Fruit fly (Drosophila melanogaster) whole organism, prepupa: ENCODE results near the gene Sam-S.

Experiments
- Blimp-1 ChIP-seq: fragments of 200-800 bp; sonication (Bioruptor generic); optimal IDR thresholded peaks from 3 replicates; lab custom pipeline; 2017; ENCODE audit warnings: missing biosample characterization, missing genetic modification characterization, mild to moderate bottlenecking, moderate library complexity, missing genetic modification reagents
- CG10669 ChIP-seq: fragments of 200-800 bp; sonication (Bioruptor generic); optimal IDR thresholded peaks from 3 replicates; lab custom pipeline; 2018; ENCODE audit warnings: missing biosample characterization, mild to moderate bottlenecking, missing genetic modification characterization, moderate library complexity
- CG1621 ChIP-seq: fragments of 200-800 bp; sonication (Bioruptor generic); optimal IDR thresholded peaks from 3 replicates; lab custom pipeline; 2018; ENCODE audit warnings: missing biosample characterization, mild to moderate bottlenecking, missing genetic modification characterization
- CG31627 ChIP-seq: fragments of 200-800 bp; sonication (Bioruptor generic); optimal IDR thresholded peaks from 3 replicates; lab custom pipeline; 2016; ENCODE audit warnings: missing biosample characterization, missing genetic modification characterization
- CG6808 ChIP-seq: fragments of 200-800 bp; sonication (Bioruptor generic); optimal IDR thresholded peaks from 3 replicates; lab custom pipeline; 2017; ENCODE audit warnings: missing biosample characterization, missing genetic modification characterization, mild to moderate bottlenecking, moderate library complexity, missing genetic modification reagents
- Eip93F ChIP-seq: fragments of 200-800 bp; sonication (Bioruptor generic); optimal IDR thresholded peaks from 2 replicates; lab custom pipeline; 2016; ENCODE audit warnings: missing biosample characterization, mild to moderate bottlenecking, missing genetic modification characterization
- Ets96B ChIP-seq: fragments of 200-800 bp; optimal IDR thresholded peaks from 2 replicates; lab custom pipeline; 2019; ENCODE audit warnings: missing biosample characterization, mild to moderate bottlenecking, missing genetic modification characterization, moderate library complexity
- Gug ChIP-seq: fragments of 200-800 bp; sonication (Bioruptor generic); IDR thresholded peaks from 2 replicates; pipeline ENCODE4 v1.3.6; 2022; ENCODE audit warnings: missing biosample characterization, missing genetic modification characterization
- Sox15 ChIP-seq: fragments of 200-800 bp; sonication (Bioruptor generic); optimal IDR thresholded peaks from 3 replicates; lab custom pipeline; 2016; ENCODE audit warnings: missing biosample characterization, missing genetic modification characterization
- net ChIP-seq: fragments of 200-800 bp; sonication (Bioruptor generic); optimal IDR thresholded peaks from 3 replicates; lab custom pipeline; 2016; ENCODE audit warnings: missing biosample characterization, missing genetic modification characterization
- salr ChIP-seq, 2 experiments: fragments of 200-800 bp; sonication (Bioruptor generic); optimal IDR thresholded peaks; 3 replicates each; lab custom pipeline; 2016 to 2018; ENCODE audit warnings: missing biosample characterization in 2 of 2, missing genetic modification characterization in 2 of 2, mild to moderate bottlenecking in 1 of 2
- topi ChIP-seq: fragments of 200-800 bp; sonication (Bioruptor generic); optimal IDR thresholded peaks from 3 replicates; lab custom pipeline; 2016; ENCODE audit warnings: missing biosample characterization, missing genetic modification characterization

DNA sequence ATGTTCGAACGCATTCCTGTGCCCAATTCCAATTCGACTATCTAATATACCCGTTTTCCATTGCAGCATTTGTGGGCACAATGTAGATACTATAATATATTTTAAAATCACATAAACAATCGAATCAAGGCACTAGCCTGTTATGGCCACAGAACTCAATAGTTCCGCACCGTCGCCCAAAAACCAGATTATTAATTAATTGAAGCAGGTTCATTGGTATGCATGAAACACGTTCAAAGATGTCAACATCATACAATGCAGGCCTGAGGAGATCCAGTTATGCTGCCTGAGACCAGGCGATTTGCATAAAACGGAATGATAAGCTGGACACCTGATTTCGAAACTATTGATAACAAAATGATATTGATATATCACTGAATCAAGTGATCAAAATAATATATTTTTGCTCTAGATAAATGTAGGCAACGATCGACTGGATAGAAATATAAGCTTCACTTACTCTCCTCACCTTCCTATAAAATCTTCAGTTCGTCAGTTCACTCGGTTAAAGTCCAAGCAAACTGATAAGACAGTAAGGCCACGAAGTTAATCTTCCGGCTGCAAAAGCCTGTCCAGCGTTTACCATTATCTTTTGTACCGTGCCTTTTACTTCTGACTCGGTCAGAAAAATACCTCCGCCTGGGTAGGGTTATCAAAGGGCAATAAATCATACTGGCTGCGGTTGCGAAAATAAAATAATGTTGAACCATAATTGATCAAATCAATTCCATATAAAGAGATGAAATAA lies 28.9 kb downstream of the Sam-S start:
- TF ChIP-seq CG6808: peak; percentile 26
- TF ChIP-seq Gug (GFP tag; lab: Robert Waterston, UW): no peak
- TF ChIP-seq Ets96B: no peak
- no peak for TF ChIP-seq CG31627 (GFP tag; lab: Kevin White, UChicago)
- peak; percentile 36 for TF ChIP-seq CG1621 (tag; lab: Kevin White, UChicago)
- no peak for TF ChIP-seq salr (GFP tag; optimal IDR thresholded peaks at IDR 0.05; lab: Kevin White, UChicago)
- no peak for TF ChIP-seq Sox15
- no peak for TF ChIP-seq Blimp-1 (GFP tag; lab: Kevin White, UChicago)
- no peak for TF ChIP-seq CG10669 (GFP tag; lab: Kevin White, UChicago)
- TF ChIP-seq topi (GFP tag; lab: Kevin White, UChicago): no peak
- TF ChIP-seq net: no peak
- TF ChIP-seq Eip93F: no peak
